Fruit fly (Drosophila melanogaster) whole organism, embryonic: Measurements from ENCODE around the gene CG3337.
A peak's percentile ranks its signal among the peaks of the same experiment; 100 is the strongest.

Source experiments
- Bdp1 ChIP-seq: fragments of 200-800 bp; sonication (Bioruptor generic); optimal IDR thresholded peaks from 3 replicates; lab custom pipeline; 2016; ENCODE audit warnings: missing biosample characterization, missing genetic modification characterization
- Bgb ChIP-seq: fragments of 200-800 bp; sonication (Bioruptor generic); IDR thresholded peaks from 2 replicates; pipeline ENCODE4 v1.3.6; 2022; ENCODE audit warnings: missing biosample characterization, missing genetic modification characterization; ENCODE audit not compliant: partially characterized antibody
- CG10565 ChIP-seq: fragments of 200-800 bp; sonication (Bioruptor generic); optimal IDR thresholded peaks from 3 replicates; lab custom pipeline; 2016; ENCODE audit warnings: missing biosample characterization, mild to moderate bottlenecking, missing genetic modification characterization
- CG10654 ChIP-seq: fragments of 200-800 bp; sonication (Bioruptor generic); optimal IDR thresholded peaks from 2 replicates; lab custom pipeline; 2016; ENCODE audit warnings: missing biosample characterization, missing genetic modification characterization
- CG11093 ChIP-seq: fragments of 200-800 bp; sonication (Bioruptor generic); IDR thresholded peaks from 3 replicates; pipeline ENCODE4 v1.3.6; 2022; ENCODE audit warnings: missing biosample characterization, missing genetic modification characterization
- CG12391 ChIP-seq: fragments of 200-800 bp; sonication (Bioruptor generic); optimal IDR thresholded peaks from 3 replicates; lab custom pipeline; 2018; ENCODE audit warnings: missing biosample characterization, mild to moderate bottlenecking, missing genetic modification characterization, moderate library complexity
- CG12659 ChIP-seq: fragments of 200-800 bp; sonication (Bioruptor generic); optimal IDR thresholded peaks from 3 replicates; lab custom pipeline; 2017; ENCODE audit warnings: mild to moderate bottlenecking, missing biosample characterization, missing genetic modification reagents, missing genetic modification characterization
- CG15601 ChIP-seq: fragments of 200-800 bp; sonication (Bioruptor generic); optimal IDR thresholded peaks from 3 replicates; lab custom pipeline; 2019; ENCODE audit warnings: missing biosample characterization, mild to moderate bottlenecking, missing genetic modification characterization, moderate library complexity
- CG17802 ChIP-seq: fragments of 200-800 bp; sonication (Bioruptor generic); optimal IDR thresholded peaks from 2 replicates; lab custom pipeline; 2018; ENCODE audit warnings: missing biosample characterization, mild to moderate bottlenecking, missing genetic modification characterization, moderate library complexity
- CG18619 ChIP-seq: fragments of 200-800 bp; sonication (Bioruptor generic); optimal IDR thresholded peaks from 3 replicates; lab custom pipeline; 2017; ENCODE audit warnings: missing biosample characterization, mild to moderate bottlenecking, missing genetic modification characterization
- CG2712 ChIP-seq: fragments of 200-800 bp; optimal IDR thresholded peaks from 3 replicates; lab custom pipeline; 2019; ENCODE audit warnings: missing biosample characterization, mild to moderate bottlenecking, missing genetic modification characterization, moderate library complexity
- CG2875 ChIP-seq: fragments of 200-800 bp; sonication (Bioruptor generic); optimal IDR thresholded peaks from 2 replicates; lab custom pipeline; 2017; ENCODE audit warnings: missing biosample characterization, mild to moderate bottlenecking, missing genetic modification characterization, missing genetic modification reagents
- CG3065 ChIP-seq: fragments of 200-800 bp; sonication (Bioruptor generic); optimal IDR thresholded peaks from 2 replicates; lab custom pipeline; 2016; ENCODE audit warnings: missing biosample characterization, missing genetic modification characterization
- CG31365 ChIP-seq: fragments of 200-800 bp; sonication (Bioruptor generic); optimal IDR thresholded peaks from 2 replicates; lab custom pipeline; 2018; ENCODE audit warnings: missing biosample characterization, mild to moderate bottlenecking, missing genetic modification characterization
- CG32767 ChIP-seq: fragments of 200-800 bp; sonication (Bioruptor generic); IDR thresholded peaks from 2 replicates; pipeline ENCODE4 v1.3.6; 2022; ENCODE audit warnings: missing biosample characterization, missing genetic modification characterization
- CG3281 ChIP-seq: fragments of 200-800 bp; sonication (Bioruptor generic); optimal IDR thresholded peaks from 3 replicates; lab custom pipeline; 2017; ENCODE audit warnings: missing biosample characterization, mild to moderate bottlenecking, missing genetic modification characterization
- CG33213 ChIP-seq: fragments of 200-800 bp; sonication (Bioruptor generic); optimal IDR thresholded peaks from 3 replicates; lab custom pipeline; 2016; ENCODE audit warnings: missing biosample characterization, missing genetic modification characterization
- CG4617 ChIP-seq: fragments of 200-800 bp; sonication (Bioruptor generic); optimal IDR thresholded peaks from 3 replicates; lab custom pipeline; 2016; ENCODE audit warnings: missing biosample characterization, missing genetic modification characterization, borderline replicate concordance
- CG7357 ChIP-seq: fragments of 200-800 bp; sonication (Bioruptor generic); IDR thresholded peaks from 3 replicates; pipeline ENCODE4 v1.3.6; 2022; ENCODE audit warnings: missing biosample characterization, missing genetic modification characterization
- CG8290 ChIP-seq, 3 experiments: fragments of 200-800 bp; sonication (Bioruptor generic); optimal IDR thresholded peaks; 2 replicates each; lab custom pipeline; 2016 to 2019; ENCODE audit warnings: missing biosample characterization in 3 of 3, missing genetic modification characterization in 3 of 3, mild to moderate bottlenecking in 2 of 3, moderate library complexity in 1 of 3
- CG9797 ChIP-seq: fragments of 200-800 bp; sonication (Bioruptor generic); optimal IDR thresholded peaks from 3 replicates; lab custom pipeline; 2018; ENCODE audit warnings: missing biosample characterization, mild to moderate bottlenecking, missing genetic modification characterization
- Chrac-16 ChIP-seq: fragments of 200-800 bp; sonication (Bioruptor generic); optimal IDR thresholded peaks from 3 replicates; lab custom pipeline; 2016; ENCODE audit warnings: missing biosample characterization, missing genetic modification characterization
- Eip74EF ChIP-seq, 2 experiments: fragments of 200-800 bp in 1 of 2; fragments of >200 bp in 1 of 2; sonication (Bioruptor generic) in 1 of 2; optimal IDR thresholded peaks; 2 replicates each; lab custom pipeline; 2017 to 2019; ENCODE audit warnings: missing biosample characterization in 2 of 2, missing genetic modification characterization in 2 of 2, mild to moderate bottlenecking in 1 of 2, moderate library complexity in 1 of 2
- Hey ChIP-seq: fragments of 200-800 bp; sonication (Bioruptor generic); optimal IDR thresholded peaks from 3 replicates; lab custom pipeline; 2018; ENCODE audit warnings: missing biosample characterization, mild to moderate bottlenecking, missing genetic modification characterization
- NfI ChIP-seq: fragments of 200-800 bp; sonication (Bioruptor generic); optimal IDR thresholded peaks from 3 replicates; lab custom pipeline; 2018; ENCODE audit warnings: missing biosample characterization, mild to moderate bottlenecking, missing genetic modification characterization, moderate library complexity
- Optix ChIP-seq: fragments of 200-800 bp; sonication (Bioruptor generic); IDR thresholded peaks from 3 replicates; pipeline ENCODE4 v1.3.6; 2022; ENCODE audit warnings: missing biosample characterization, missing genetic modification characterization
- Sry-β ChIP-seq: fragments of 200-800 bp; sonication (Bioruptor generic); optimal IDR thresholded peaks from 2 replicates; lab custom pipeline; 2018; ENCODE audit warnings: missing biosample characterization, mild to moderate bottlenecking, missing genetic modification characterization, moderate library complexity
- Taf1 ChIP-seq: fragments of 200-800 bp; sonication (Bioruptor generic); IDR thresholded peaks from 2 replicates; pipeline ENCODE4 v1.3.6; 2022; ENCODE audit warnings: missing biosample characterization, missing genetic modification characterization
- Usf ChIP-seq: fragments of 200-800 bp; sonication (Bioruptor generic); optimal IDR thresholded peaks from 2 replicates; lab custom pipeline; 2017; ENCODE audit warnings: missing genotype, missing biosample characterization, missing genetic modification characterization
- bab2 ChIP-seq: fragments of 200-800 bp; sonication (Bioruptor generic); optimal IDR thresholded peaks from 2 replicates; lab custom pipeline; 2016; ENCODE audit warnings: missing biosample characterization, missing genetic modification characterization
- bowl ChIP-seq: fragments of 200-800 bp; sonication (Bioruptor generic); IDR thresholded peaks from 2 replicates; pipeline ENCODE4 v1.3.6; 2022; ENCODE audit warnings: missing biosample characterization, missing genetic modification characterization
- chinmo ChIP-seq: fragments of 200-800 bp; sonication (Bioruptor generic); IDR thresholded peaks from 4 replicates; pipeline ENCODE4 v1.3.6; 2022; ENCODE audit warnings: missing biosample characterization, missing genetic modification characterization; ENCODE audit not compliant: partially characterized antibody
- croc ChIP-seq: fragments of 200-800 bp; sonication (Bioruptor generic); conservative IDR thresholded peaks from 3 replicates; pipeline ENCODE4 v1.3.6; 2022; ENCODE audit warnings: missing biosample characterization, missing genetic modification characterization
- dm ChIP-seq: fragments of 200-800 bp; sonication (Bioruptor generic); optimal IDR thresholded peaks from 3 replicates; lab custom pipeline; 2016; ENCODE audit warnings: missing biosample characterization, missing genetic modification characterization
- dmrt11E ChIP-seq: fragments of 200-800 bp; sonication (Bioruptor generic); optimal IDR thresholded peaks from 3 replicates; lab custom pipeline; 2018; ENCODE audit warnings: missing biosample characterization, mild to moderate bottlenecking, missing genetic modification characterization, moderate library complexity
- ems ChIP-seq: fragments of 200-800 bp; sonication (Bioruptor generic); optimal IDR thresholded peaks from 3 replicates; lab custom pipeline; 2016; ENCODE audit warnings: missing biosample characterization, missing genetic modification characterization
- en ChIP-seq: fragments of 200-800 bp; sonication (Bioruptor generic); optimal IDR thresholded peaks from 2 replicates; lab custom pipeline; 2016; ENCODE audit warnings: missing biosample characterization, missing genetic modification characterization
- fd64A ChIP-seq: fragments of 200-800 bp; sonication (Bioruptor generic); optimal IDR thresholded peaks from 3 replicates; lab custom pipeline; 2018; ENCODE audit warnings: missing biosample characterization, mild to moderate bottlenecking, missing genetic modification characterization
- hbn ChIP-seq: fragments of 200-800 bp; sonication (Bioruptor generic); IDR thresholded peaks from 2 replicates; pipeline ENCODE4 v1.3.6; 2022; ENCODE audit warnings: missing biosample characterization, missing genetic modification characterization; ENCODE audit not compliant: partially characterized antibody
- jigr1 ChIP-seq: fragments of 200-800 bp; sonication (Bioruptor generic); IDR thresholded peaks from 3 replicates; pipeline ENCODE4 v1.3.6; 2022; ENCODE audit warnings: missing biosample characterization, missing genetic modification characterization
- org-1 ChIP-seq: fragments of 200-800 bp; sonication (Bioruptor generic); optimal IDR thresholded peaks from 2 replicates; lab custom pipeline; 2017; ENCODE audit warnings: missing biosample characterization, missing genetic modification characterization
- pan ChIP-seq, 4 experiments: fragments of >200 bp in 3 of 4; fragments of 200-800 bp in 1 of 4; sonication (Bioruptor generic) in 1 of 4; optimal IDR thresholded peaks in 3 of 4; IDR thresholded peaks in 1 of 4; 2 replicates each; pipeline versions ENCODE4 v1.3.6 to Lab custom; 2017 to 2022; ENCODE audit warnings: missing biosample characterization in 2 of 4, missing genetic modification characterization in 2 of 4, mixed read lengths in 1 of 4
- pros ChIP-seq: fragments of 200-800 bp; sonication (Bioruptor generic); optimal IDR thresholded peaks from 3 replicates; lab custom pipeline; 2019; ENCODE audit warnings: missing biosample characterization, mild to moderate bottlenecking, missing genetic modification characterization, moderate library complexity
- pum ChIP-seq: fragments of 200-800 bp; sonication (Bioruptor generic); optimal IDR thresholded peaks from 2 replicates; lab custom pipeline; 2016; ENCODE audit warnings: missing biosample characterization, missing genetic modification characterization
- ranshi ChIP-seq: fragments of 200-800 bp; sonication (Bioruptor generic); IDR thresholded peaks from 2 replicates; pipeline ENCODE4 v1.3.6; 2022; ENCODE audit warnings: missing biosample characterization, missing genetic modification characterization
- salm ChIP-seq: fragments of 200-800 bp; sonication (Bioruptor generic); optimal IDR thresholded peaks from 2 replicates; lab custom pipeline; 2018; ENCODE audit warnings: missing biosample characterization, mild to moderate bottlenecking, missing genetic modification characterization
- ssp ChIP-seq: fragments of 200-800 bp; sonication (Bioruptor generic); IDR thresholded peaks from 2 replicates; pipeline ENCODE4 v1.3.6; 2022; ENCODE audit warnings: missing biosample characterization, missing genetic modification characterization
- tin ChIP-seq: fragments of 200-800 bp; sonication (Bioruptor generic); optimal IDR thresholded peaks from 3 replicates; lab custom pipeline; 2016; ENCODE audit warnings: missing biosample characterization, missing genetic modification characterization
- unc-4 ChIP-seq: fragments of 200-800 bp; sonication (Bioruptor generic); IDR thresholded peaks from 2 replicates; pipeline ENCODE4 v1.3.6; 2022; ENCODE audit warnings: missing biosample characterization, missing genetic modification characterization; ENCODE audit not compliant: partially characterized antibody
- wdn ChIP-seq: fragments of 200-800 bp; sonication (Bioruptor generic); IDR thresholded peaks from 2 replicates; pipeline ENCODE4 v1.3.6; 2022; ENCODE audit warnings: missing biosample characterization, missing genetic modification characterization

The CG3337 gene

dm6 chr3R:21263177-21263576, 39.8 kb upstream of the CG3337 start (continued):
- no peak for TF ChIP-seq croc (GFP tag; lab: Robert Waterston, UW)
- no peak for TF ChIP-seq CG10565
- TF ChIP-seq chinmo (GFP tag; lab: Robert Waterston, UW), result no peak
- TF ChIP-seq CG33213 (GFP tag; lab: Kevin White, UChicago), result no peak
- TF ChIP-seq org-1, result no peak
- no peak for TF ChIP-seq Taf1 (GFP tag; lab: Robert Waterston, UW)
- TF ChIP-seq CG12659 (GFP tag; lab: Kevin White, UChicago), result peak; percentile 33
- no peak for TF ChIP-seq salm
- no peak for TF ChIP-seq unc-4 (GFP tag; lab: Robert Waterston, UW)
- TF ChIP-seq CG3065 (GFP tag; lab: Kevin White, UChicago), result no peak
- no peak for TF ChIP-seq CG9797
- TF ChIP-seq CG18619 (GFP tag; lab: Kevin White, UChicago), result peak; percentile 36
- no peak for TF ChIP-seq Hey (tag; lab: Kevin White, UChicago)
- no peak for TF ChIP-seq ems
- TF ChIP-seq CG11093, result no peak
- no peak for TF ChIP-seq bowl (GFP tag; lab: Robert Waterston, UW)
- no peak for TF ChIP-seq bab2 (GFP tag; lab: Kevin White, UChicago)
- TF ChIP-seq ssp (GFP tag; lab: Robert Waterston, UW), result no peak
- TF ChIP-seq Sry-β (GFP tag; lab: Kevin White, UChicago), result no peak
- no peak for TF ChIP-seq hbn (GFP tag; lab: Robert Waterston, UW)
- TF ChIP-seq dmrt11E (tag; lab: Kevin White, UChicago), result peak; percentile 9
- no peak for TF ChIP-seq CG31365 (tag; lab: Kevin White, UChicago)
- TF ChIP-seq Bdp1 (GFP tag; lab: Kevin White, UChicago), result no peak
- TF ChIP-seq CG8290 (GFP tag; optimal IDR thresholded peaks at IDR 0.05; lab: Kevin White, UChicago), result no peak
- TF ChIP-seq CG8290 (tag; optimal IDR thresholded peaks at IDR 0.05; lab: Kevin White, UChicago), result peak; percentile 41 to 42
- peak; percentile 5 for TF ChIP-seq CG17802 (tag; lab: Kevin White, UChicago)
- no peak for TF ChIP-seq dm
- 0 out of 2 replicates have a peak, but pooled peaks have one; percentile 15 for TF ChIP-seq wdn
- TF ChIP-seq Bgb (GFP tag; lab: Robert Waterston, UW), result no peak
- TF ChIP-seq tin (GFP tag; lab: Kevin White, UChicago), result no peak
- no peak for TF ChIP-seq pum
- no peak for TF ChIP-seq CG10654 (GFP tag; lab: Kevin White, UChicago)
- peak; percentile 4 for TF ChIP-seq CG2712
- no peak for TF ChIP-seq CG3281 (GFP tag; lab: Kevin White, UChicago)
- peak; percentile 60; the same call in 1 of the 2 replicates for TF ChIP-seq CG32767 (GFP tag; lab: Robert Waterston, UW)
- TF ChIP-seq en (GFP tag; lab: Kevin White, UChicago), result no peak
- TF ChIP-seq jigr1 (GFP tag; lab: Robert Waterston, UW), result no peak
- TF ChIP-seq CG2875 (GFP tag; lab: Kevin White, UChicago), result peak; percentile 50
- peak; percentile 35 for TF ChIP-seq CG12391 (tag; lab: Kevin White, UChicago)
- no peak for TF ChIP-seq CG4617 (GFP tag; lab: Kevin White, UChicago)
- no peak for TF ChIP-seq Usf
- TF ChIP-seq CG7357 (GFP tag; lab: Robert Waterston, UW), result no peak
- peak; percentile 61 for TF ChIP-seq NfI (GFP tag; lab: Kevin White, UChicago)
- peak; percentile 57; the same call in 1 of the 2 replicates for TF ChIP-seq ranshi (GFP tag; lab: Robert Waterston, UW)
- peak; percentile 12 for TF ChIP-seq CG15601
- no peak for TF ChIP-seq pan (optimal IDR thresholded peaks at IDR 0.05; lab: Kevin White, UChicago)
- peak in 1 of 2 experiments; percentile 68 for TF ChIP-seq pan (GFP tag; optimal IDR thresholded peaks at IDR 0.05 in 1 of 2, IDR thresholded peaks at IDR 0.05 in 1 of 2)
- TF ChIP-seq pros (GFP tag; lab: Kevin White, UChicago), result no peak
- TF ChIP-seq Chrac-16 (GFP tag; lab: Kevin White, UChicago), result no peak
- TF ChIP-seq Eip74EF (GFP tag; optimal IDR thresholded peaks at IDR 0.05; lab: Kevin White, UChicago), result no peak
- peak; percentile 61; the same call in 2 of the 3 replicates for TF ChIP-seq Optix (GFP tag; lab: Robert Waterston, UW)
- peak; percentile 31 for TF ChIP-seq fd64A (GFP tag; lab: Kevin White, UChicago)
